Fruit fly (Drosophila melanogaster) whole organism, embryonic: ENCODE data around the gene Dph3.

Experiments
- Blimp-1 ChIP-seq: fragments of 200-800 bp; sonication (Bioruptor generic); optimal IDR thresholded peaks from 3 replicates; lab custom pipeline; 2018; ENCODE audit warnings: missing biosample characterization, missing genetic modification characterization, mild to moderate bottlenecking, moderate library complexity, missing genetic modification reagents
- BtbVII ChIP-seq: fragments of 200-800 bp; sonication (Bioruptor generic); optimal IDR thresholded peaks from 3 replicates; lab custom pipeline; 2017; ENCODE audit warnings: missing biosample characterization, mild to moderate bottlenecking, missing genetic modification characterization
- CG10565 ChIP-seq: fragments of 200-800 bp; sonication (Bioruptor generic); optimal IDR thresholded peaks from 3 replicates; lab custom pipeline; 2016; ENCODE audit warnings: missing biosample characterization, mild to moderate bottlenecking, missing genetic modification characterization
- CG10959 ChIP-seq: fragments of 200-800 bp; sonication (Bioruptor generic); IDR thresholded peaks from 2 replicates; pipeline ENCODE4 v1.3.6; 2022; ENCODE audit warnings: missing biosample characterization, missing genetic modification characterization
- CG11085 ChIP-seq: fragments of 200-800 bp; sonication (Bioruptor generic); IDR thresholded peaks from 2 replicates; pipeline ENCODE4 v1.3.6; 2022; ENCODE audit warnings: missing biosample characterization, missing genetic modification characterization
- CG12155 ChIP-seq: fragments of 200-800 bp; sonication (Bioruptor generic); optimal IDR thresholded peaks from 3 replicates; lab custom pipeline; 2016; ENCODE audit warnings: missing biosample characterization, missing genetic modification characterization
- CG12219 ChIP-seq: fragments of 200-800 bp; sonication (Bioruptor generic); optimal IDR thresholded peaks from 3 replicates; lab custom pipeline; 2018; ENCODE audit warnings: missing biosample characterization, mild to moderate bottlenecking, missing genetic modification characterization
- CG13123 ChIP-seq: fragments of 200-800 bp; sonication (Bioruptor generic); optimal IDR thresholded peaks from 2 replicates; lab custom pipeline; 2016; ENCODE audit warnings: missing biosample characterization, missing genetic modification characterization
- CG14965 ChIP-seq: fragments of 200-800 bp; sonication (Bioruptor generic); optimal IDR thresholded peaks from 2 replicates; lab custom pipeline; 2016; ENCODE audit warnings: missing biosample characterization, missing genetic modification characterization, borderline replicate concordance
- CG1602 ChIP-seq: fragments of 200-800 bp; sonication (Bioruptor generic); optimal IDR thresholded peaks from 3 replicates; lab custom pipeline; 2016; ENCODE audit warnings: missing biosample characterization, missing genetic modification characterization
- CG17328 ChIP-seq: fragments of 200-800 bp; sonication (Bioruptor generic); IDR thresholded peaks from 2 replicates; pipeline ENCODE4 v1.3.6; 2022; ENCODE audit warnings: missing biosample characterization, missing genetic modification characterization
- CG2116 ChIP-seq: fragments of 200-800 bp; sonication (Bioruptor generic); optimal IDR thresholded peaks from 3 replicates; lab custom pipeline; 2018; ENCODE audit warnings: missing biosample characterization, mild to moderate bottlenecking, missing genetic modification characterization
- CG32532 ChIP-seq: fragments of 200-800 bp; sonication (Bioruptor generic); IDR thresholded peaks from 2 replicates; pipeline ENCODE4 v1.3.6; 2022; ENCODE audit warnings: missing biosample characterization, missing genetic modification characterization
- CG42726 ChIP-seq: fragments of 200-800 bp; sonication (Bioruptor generic); IDR thresholded peaks from 2 replicates; pipeline ENCODE4 v1.3.6; 2022; ENCODE audit warnings: missing biosample characterization, missing genetic modification characterization; ENCODE audit not compliant: partially characterized antibody
- CG4282 ChIP-seq: fragments of 200-800 bp; sonication (Bioruptor generic); optimal IDR thresholded peaks from 2 replicates; lab custom pipeline; 2016; ENCODE audit warnings: missing biosample characterization, missing genetic modification characterization
- CG4424 ChIP-seq: fragments of 200-800 bp; sonication (Bioruptor generic); optimal IDR thresholded peaks from 3 replicates; lab custom pipeline; 2016; ENCODE audit warnings: missing biosample characterization, missing genetic modification characterization
- CG6765 ChIP-seq: fragments of 200-800 bp; sonication (Bioruptor generic); optimal IDR thresholded peaks from 3 replicates; lab custom pipeline; 2017; ENCODE audit warnings: missing biosample characterization, mild to moderate bottlenecking, missing genetic modification characterization
- CG6791 ChIP-seq: fragments of 200-800 bp; sonication (Bioruptor generic); IDR thresholded peaks from 3 replicates; pipeline ENCODE4 v1.3.6; 2022; ENCODE audit warnings: missing biosample characterization, missing genetic modification characterization; ENCODE audit not compliant: partially characterized antibody
- CG6854 ChIP-seq: fragments of 200-800 bp; sonication (Bioruptor generic); optimal IDR thresholded peaks from 3 replicates; lab custom pipeline; 2017; ENCODE audit warnings: missing biosample characterization, mild to moderate bottlenecking, missing genetic modification characterization
- CG7928 ChIP-seq: fragments of 200-800 bp; sonication (Bioruptor generic); optimal IDR thresholded peaks from 2 replicates; lab custom pipeline; 2017; ENCODE audit warnings: missing biosample characterization, mild to moderate bottlenecking, missing genetic modification characterization
- CG8388 ChIP-seq: fragments of 200-800 bp; sonication (Bioruptor generic); optimal IDR thresholded peaks from 2 replicates; lab custom pipeline; 2019; ENCODE audit warnings: missing biosample characterization, mild to moderate bottlenecking, missing genetic modification characterization, moderate library complexity
- CHES-1-like ChIP-seq: fragments of 200-800 bp; sonication (Bioruptor generic); optimal IDR thresholded peaks from 2 replicates; lab custom pipeline; 2016; ENCODE audit warnings: missing biosample characterization, missing genetic modification characterization
- Dad ChIP-seq: fragments of 200-800 bp; sonication (Bioruptor generic); optimal IDR thresholded peaks from 3 replicates; lab custom pipeline; 2016; ENCODE audit warnings: missing biosample characterization, missing genetic modification characterization
- Ets97D ChIP-seq: fragments of 200-800 bp; sonication (Bioruptor generic); optimal IDR thresholded peaks from 3 replicates; lab custom pipeline; 2016; ENCODE audit warnings: missing biosample characterization, missing genetic modification characterization
- HLHmδ ChIP-seq: fragments of 200-800 bp; sonication (Bioruptor generic); optimal IDR thresholded peaks from 2 replicates; lab custom pipeline; 2018; ENCODE audit warnings: missing biosample characterization, mild to moderate bottlenecking, missing genetic modification characterization, moderate library complexity
- Hand ChIP-seq: fragments of 200-800 bp; sonication (Bioruptor generic); optimal IDR thresholded peaks from 2 replicates; lab custom pipeline; 2017; ENCODE audit warnings: mild to moderate bottlenecking, missing biosample characterization, missing genetic modification reagents, missing genetic modification characterization
- Hr3 ChIP-seq: fragments of 200-800 bp; sonication (Bioruptor generic); optimal IDR thresholded peaks from 3 replicates; lab custom pipeline; 2016; ENCODE audit warnings: missing biosample characterization, missing genetic modification characterization
- Hr39 ChIP-seq: fragments of >200 bp; optimal IDR thresholded peaks from 2 replicates; lab custom pipeline; 2017
- Mad ChIP-seq: fragments of 200-800 bp; sonication (Bioruptor generic); optimal IDR thresholded peaks from 2 replicates; lab custom pipeline; 2016; ENCODE audit warnings: missing biosample characterization, missing genetic modification characterization
- Rx ChIP-seq: fragments of 200-800 bp; sonication (Bioruptor generic); IDR thresholded peaks from 2 replicates; pipeline ENCODE4 v1.3.6; 2022; ENCODE audit warnings: missing biosample characterization, missing genetic modification characterization
- Sry-β ChIP-seq: fragments of 200-800 bp; sonication (Bioruptor generic); optimal IDR thresholded peaks from 2 replicates; lab custom pipeline; 2018; ENCODE audit warnings: missing biosample characterization, mild to moderate bottlenecking, missing genetic modification characterization, moderate library complexity
- Sry-δ ChIP-seq: fragments of 200-800 bp; sonication (Bioruptor generic); optimal IDR thresholded peaks from 2 replicates; lab custom pipeline; 2016; ENCODE audit warnings: missing biosample characterization, missing genetic modification characterization
- Stat92E ChIP-seq, 3 experiments: fragments of >200 bp in 2 of 3; fragments of 200-800 bp in 1 of 3; sonication (Bioruptor generic) in 1 of 3; optimal IDR thresholded peaks; 2 replicates each; lab custom pipeline; 2017 to 2019; ENCODE audit warnings: missing biosample characterization in 3 of 3, missing genetic modification characterization in 3 of 3, mild to moderate bottlenecking in 1 of 3, moderate library complexity in 1 of 3
- Taf1 ChIP-seq: fragments of 200-800 bp; sonication (Bioruptor generic); IDR thresholded peaks from 2 replicates; pipeline ENCODE4 v1.3.6; 2022; ENCODE audit warnings: missing biosample characterization, missing genetic modification characterization
- ab ChIP-seq: fragments of 200-800 bp; sonication (Bioruptor generic); optimal IDR thresholded peaks from 2 replicates; lab custom pipeline; 2016; ENCODE audit warnings: missing biosample characterization, missing genetic modification characterization
- ara ChIP-seq: fragments of 200-800 bp; sonication (Bioruptor generic); IDR thresholded peaks from 2 replicates; pipeline ENCODE4 v1.3.6; 2022; ENCODE audit warnings: missing biosample characterization, missing genetic modification characterization
- bigmax ChIP-seq: fragments of 200-800 bp; sonication (Bioruptor generic); optimal IDR thresholded peaks from 2 replicates; lab custom pipeline; 2018; ENCODE audit warnings: missing biosample characterization, mild to moderate bottlenecking, missing genetic modification characterization
- caup ChIP-seq: fragments of 200-800 bp; sonication (Bioruptor generic); optimal IDR thresholded peaks from 3 replicates; lab custom pipeline; 2017; ENCODE audit warnings: missing biosample characterization, mild to moderate bottlenecking, missing genetic modification characterization, moderate library complexity; ENCODE audit not compliant: severe bottlenecking
- knrl ChIP-seq: fragments of 200-800 bp; sonication (Bioruptor generic); IDR thresholded peaks from 3 replicates; pipeline ENCODE4 v1.3.6; 2022; ENCODE audit warnings: missing biosample characterization, missing genetic modification characterization; ENCODE audit not compliant: partially characterized antibody
- lmd ChIP-seq: fragments of 200-800 bp; sonication (Bioruptor generic); IDR thresholded peaks from 2 replicates; pipeline ENCODE4 v1.3.6; 2022; ENCODE audit warnings: missing biosample characterization, missing genetic modification characterization
- pan ChIP-seq, 4 experiments: fragments of >200 bp in 3 of 4; fragments of 200-800 bp in 1 of 4; sonication (Bioruptor generic) in 1 of 4; optimal IDR thresholded peaks in 3 of 4; IDR thresholded peaks in 1 of 4; 2 replicates each; pipeline versions ENCODE4 v1.3.6 to Lab custom; 2017 to 2022; ENCODE audit warnings: missing biosample characterization in 2 of 4, missing genetic modification characterization in 2 of 4, mixed read lengths in 1 of 4
- pho ChIP-seq: fragments of 200-800 bp; sonication (Bioruptor generic); optimal IDR thresholded peaks from 2 replicates; lab custom pipeline; 2016; ENCODE audit warnings: missing biosample characterization, missing genetic modification characterization
- prd ChIP-seq, 3 experiments: fragments of >200 bp in 2 of 3; fragments of 200-800 bp in 1 of 3; sonication (Bioruptor generic) in 1 of 3; optimal IDR thresholded peaks in 2 of 3; IDR thresholded peaks in 1 of 3; 2 replicates in 2 of 3; 3 replicates in 1 of 3; pipeline versions ENCODE4 v1.3.6 to Lab custom; 2017 to 2022; ENCODE audit warnings: missing biosample characterization in 1 of 3, missing genetic modification characterization in 1 of 3
- rib ChIP-seq: fragments of 200-800 bp; sonication (Bioruptor generic); IDR thresholded peaks from 2 replicates; pipeline ENCODE4 v1.3.6; 2022; ENCODE audit warnings: missing biosample characterization, missing genetic modification characterization
- sisA ChIP-seq: fragments of 200-800 bp; sonication (Bioruptor generic); IDR thresholded peaks from 2 replicates; pipeline ENCODE4 v1.3.6; 2022; ENCODE audit warnings: missing biosample characterization, missing genetic modification characterization
- so ChIP-seq: fragments of 200-800 bp; sonication (Bioruptor generic); IDR thresholded peaks from 3 replicates; pipeline ENCODE4 v1.3.6; 2022; ENCODE audit warnings: missing biosample characterization, missing genetic modification characterization
- ssp ChIP-seq: fragments of 200-800 bp; sonication (Bioruptor generic); IDR thresholded peaks from 2 replicates; pipeline ENCODE4 v1.3.6; 2022; ENCODE audit warnings: missing biosample characterization, missing genetic modification characterization
- usp ChIP-seq: fragments of >200 bp; optimal IDR thresholded peaks from 2 replicates; lab custom pipeline; 2017; ENCODE audit warnings: missing biosample characterization, missing genetic modification characterization
- zen2 ChIP-seq: fragments of 200-800 bp; sonication (Bioruptor generic); IDR thresholded peaks from 3 replicates; pipeline ENCODE4 v1.3.6; 2022; ENCODE audit warnings: missing biosample characterization, missing genetic modification characterization; ENCODE audit not compliant: partially characterized antibody

The Dph3 gene

dm6 chr3R:11209801-11210402 is 21.8 kb upstream of the Dph3 start, which contains the start of the genes SdhC and Tctp (continued):
- no peak for TF ChIP-seq Taf1
- peak; percentile 0 for TF ChIP-seq CG1602 (GFP tag; lab: Kevin White, UChicago)
- no peak for TF ChIP-seq prd (optimal IDR thresholded peaks at IDR 0.05; lab: Kevin White, UChicago)
- no peak for TF ChIP-seq prd (GFP tag; IDR thresholded peaks at IDR 0.05; lab: Robert Waterston, UW)
- TF ChIP-seq HLHmδ = peak; percentile 51
- peak; percentile 72 for TF ChIP-seq bigmax
- TF ChIP-seq CG10565 = no peak
- no peak for TF ChIP-seq lmd (GFP tag; lab: Robert Waterston, UW)
- TF ChIP-seq rib = peak; percentile 74; the same call in 1 of the 2 replicates
- TF ChIP-seq Ets97D (GFP tag; lab: Kevin White, UChicago) = peak; percentile 87
- TF ChIP-seq CG12219 = no peak
- TF ChIP-seq CHES-1-like (GFP tag; lab: Kevin White, UChicago) = peak; percentile 10
- TF ChIP-seq caup (GFP tag; lab: Kevin White, UChicago) = peak; percentile 20
- TF ChIP-seq CG4424 (GFP tag; lab: Kevin White, UChicago) = peak; percentile 46
- TF ChIP-seq BtbVII = no peak
- peak; percentile 41 for TF ChIP-seq Hr3
- no peak for TF ChIP-seq Sry-β
- TF ChIP-seq Stat92E (GFP tag; optimal IDR thresholded peaks at IDR 0.05; lab: Kevin White, UChicago) = no peak
- TF ChIP-seq CG17328 = no peak
- 0 out of 3 replicates have a peak, but pooled peaks have one; percentile 45 for TF ChIP-seq so (GFP tag; lab: Robert Waterston, UW)
- peak; percentile 57; the same call in 1 of the 2 replicates for TF ChIP-seq CG42726 (GFP tag; lab: Robert Waterston, UW)
- no peak for TF ChIP-seq ara (GFP tag; lab: Robert Waterston, UW)
- TF ChIP-seq CG14965 = no peak
- TF ChIP-seq knrl (GFP tag; lab: Robert Waterston, UW) = peak; percentile 48; the same call in 2 of the 3 replicates
- peak; percentile 40 for TF ChIP-seq CG6765 (GFP tag; lab: Kevin White, UChicago)
- TF ChIP-seq sisA (GFP tag; lab: Robert Waterston, UW) = no peak
- peak; percentile 40 for TF ChIP-seq CG13123 (GFP tag; lab: Kevin White, UChicago)
- no peak for TF ChIP-seq Rx (GFP tag; lab: Robert Waterston, UW)
- no peak for TF ChIP-seq Hr39 (lab: Kevin White, UChicago)
- no peak for TF ChIP-seq CG7928 (GFP tag; lab: Kevin White, UChicago)
- no peak for TF ChIP-seq ssp (GFP tag; lab: Robert Waterston, UW)
- peak; percentile 42 for TF ChIP-seq Blimp-1
- TF ChIP-seq CG10959 = no peak
- no peak for TF ChIP-seq CG6854 (GFP tag; lab: Kevin White, UChicago)
- peak; percentile 9 for TF ChIP-seq Dad (GFP tag; lab: Kevin White, UChicago)
- no peak for TF ChIP-seq Hand (GFP tag; lab: Kevin White, UChicago)
- peak; percentile 76 for TF ChIP-seq CG2116 (GFP tag; lab: Kevin White, UChicago)
- TF ChIP-seq CG32532 (GFP tag; lab: Robert Waterston, UW) = peak; percentile 57
- peak; percentile 72 for TF ChIP-seq Sry-δ (GFP tag; lab: Kevin White, UChicago)
- TF ChIP-seq zen2 (GFP tag; lab: Robert Waterston, UW) = no peak
- TF ChIP-seq CG11085 = no peak
- TF ChIP-seq CG12155 (GFP tag; lab: Kevin White, UChicago) = peak; percentile 97
- peak; percentile 20 for TF ChIP-seq Mad (GFP tag; lab: Kevin White, UChicago)
- TF ChIP-seq CG8388 = peak; percentile 15
- TF ChIP-seq ab (GFP tag; lab: Kevin White, UChicago) = peak; percentile 1
- TF ChIP-seq pan (optimal IDR thresholded peaks at IDR 0.05; lab: Kevin White, UChicago) = no peak
- peak in 1 of 2 experiments; percentile 29 for TF ChIP-seq pan (GFP tag; optimal IDR thresholded peaks at IDR 0.05 in 1 of 2, IDR thresholded peaks at IDR 0.05 in 1 of 2)
- TF ChIP-seq CG4282 (GFP tag; lab: Kevin White, UChicago) = no peak
- TF ChIP-seq CG6791 = peak; percentile 62
- no peak for TF ChIP-seq usp (GFP tag; lab: Kevin White, UChicago)
- peak; percentile 55 for TF ChIP-seq pho
